Worm (Caenorhabditis elegans): ENCODE results near the gene tag-65.

ce11 chrV:13657291-13657690, 21.1 kb downstream of the tag-65 start:
- no peak for TF ChIP-seq sea-1 (GFP tag; conservative IDR thresholded peaks at IDR 0.05)
- no peak for TF ChIP-seq ama-1 (optimal IDR thresholded peaks at IDR 0.05)
- TF ChIP-seq ceh-36 (tag; optimal IDR thresholded peaks at IDR 0.05) = no peak
- TF ChIP-seq ceh-13 (GFP tag; optimal IDR thresholded peaks at IDR 0.05) = no peak
- no peak for TF ChIP-seq flt-1 (GFP tag; IDR thresholded peaks at IDR 0.05)
- TF ChIP-seq hnd-1 (tag; optimal IDR thresholded peaks at IDR 0.05) = no peak
- TF ChIP-seq F13C5.2 (tag; optimal IDR thresholded peaks at IDR 0.05) = no peak
- TF ChIP-seq ets-7 (tag; optimal IDR thresholded peaks at IDR 0.05) = no peak

Measured in whole organism, early embryonic.